Worm (Caenorhabditis elegans): Measurements from ENCODE around the gene F48C5.2.

The F48C5.2 gene

DNA sequence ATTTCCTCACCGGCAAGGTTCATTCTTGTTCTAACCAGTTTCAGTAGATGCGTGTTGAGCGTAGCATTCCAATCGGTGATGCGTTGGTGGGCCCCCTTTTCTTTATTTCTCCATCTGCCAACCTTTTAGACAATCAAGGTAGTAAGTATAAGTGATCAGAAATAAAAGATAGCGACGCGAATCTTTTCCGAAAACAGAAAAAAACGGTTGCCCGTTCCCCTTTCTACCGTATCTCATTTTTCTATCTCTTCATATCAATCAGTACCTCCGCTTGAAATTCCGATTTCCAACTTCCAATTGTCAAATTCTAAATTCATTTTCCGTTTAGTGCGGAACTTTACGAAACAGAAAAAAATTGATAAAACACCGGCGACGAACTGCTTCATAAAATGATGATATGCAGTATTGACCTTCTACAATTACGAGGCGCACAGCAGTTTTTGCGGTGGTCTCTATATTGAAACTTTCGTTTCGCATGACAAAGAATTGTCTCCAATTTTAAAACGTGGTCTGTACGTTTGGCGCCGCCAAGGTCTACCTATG, 25.3 kb upstream of the F48C5.2 start:
- TF ChIP-seq sma-9 (GFP tag; optimal IDR thresholded peaks at IDR 0.05): no peak
- no peak for TF ChIP-seq sma-9 (tag; optimal IDR thresholded peaks at IDR 0.05)
- TF ChIP-seq mdl-1 (tag; optimal IDR thresholded peaks at IDR 0.05): no peak
- no peak for TF ChIP-seq nhr-23 (tag; optimal IDR thresholded peaks at IDR 0.05)
- TF ChIP-seq nhr-25 (tag; optimal IDR thresholded peaks at IDR 0.05): peak; percentile 20
- TF ChIP-seq nhr-10 (tag; optimal IDR thresholded peaks at IDR 0.05): no peak
- peak; percentile 19 for TF ChIP-seq egl-27 (tag; optimal IDR thresholded peaks at IDR 0.05)
- TF ChIP-seq fos-1 (tag; optimal IDR thresholded peaks at IDR 0.05): peak; percentile 32
- TF ChIP-seq elt-1 (tag; optimal IDR thresholded peaks at IDR 0.05): no peak
- TF ChIP-seq nhr-6 (tag; optimal IDR thresholded peaks at IDR 0.05): no peak
- no peak for TF ChIP-seq blmp-1 (tag; optimal IDR thresholded peaks at IDR 0.05; ENCODE audit: insufficient read depth)
- no peak for TF ChIP-seq nhr-77 (tag; optimal IDR thresholded peaks at IDR 0.05)

DNA sequence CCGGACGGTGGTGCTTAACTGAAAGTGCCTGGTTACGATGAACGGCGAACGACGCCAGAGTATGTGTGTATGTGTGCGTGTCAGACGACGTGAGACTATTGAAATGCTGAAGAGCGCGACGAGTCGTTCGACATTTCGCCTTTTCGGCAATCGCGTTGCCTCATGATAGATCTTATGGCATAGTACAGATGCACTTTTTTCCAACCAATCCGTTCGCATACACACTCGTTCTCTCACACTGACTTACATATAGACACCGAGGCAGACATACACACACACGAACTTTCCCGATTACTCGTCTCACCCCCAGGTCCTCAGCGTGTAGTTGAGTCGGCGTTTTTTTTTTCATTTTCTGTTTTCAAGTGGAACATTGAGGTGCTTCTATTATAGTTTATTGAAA, 24.6 kb upstream of the F48C5.2 start:
- peak; percentile 1 for TF ChIP-seq sem-4 (tag; optimal IDR thresholded peaks at IDR 0.05)
- TF ChIP-seq lin-39 (tag; optimal IDR thresholded peaks at IDR 0.05): no peak
- TF ChIP-seq lsy-2 (tag; optimal IDR thresholded peaks at IDR 0.05): peak in 1 of 2 experiments; percentile 30
- TF ChIP-seq mdl-1 (tag; optimal IDR thresholded peaks at IDR 0.05): peak in 1 of 2 experiments; percentile 34
- no peak for TF ChIP-seq nhr-237 (tag; optimal IDR thresholded peaks at IDR 0.05)
- TF ChIP-seq blmp-1 (tag; optimal IDR thresholded peaks at IDR 0.05; ENCODE audit: insufficient read depth): peak; percentile 42
- TF ChIP-seq ztf-1 (GFP tag; conservative IDR thresholded peaks at IDR 0.05): no peak
- TF ChIP-seq Y55F3AM.14 (GFP tag; optimal IDR thresholded peaks at IDR 0.05): no peak
- TF ChIP-seq sma-9 (GFP tag; optimal IDR thresholded peaks at IDR 0.05): peak; percentile 65
- no peak for TF ChIP-seq sma-9 (tag; optimal IDR thresholded peaks at IDR 0.05)
- TF ChIP-seq mab-5 (tag; optimal IDR thresholded peaks at IDR 0.05): no peak
- no peak for TF ChIP-seq unc-55 (GFP tag; optimal IDR thresholded peaks at IDR 0.05)
- TF ChIP-seq egl-27 (tag; optimal IDR thresholded peaks at IDR 0.05): peak; percentile 34
- peak; percentile 69 for TF ChIP-seq sma-3 (GFP tag; optimal IDR thresholded peaks at IDR 0.05)
- peak; percentile 52 for TF ChIP-seq nhr-25 (tag; optimal IDR thresholded peaks at IDR 0.05)
- TF ChIP-seq zag-1 (tag; optimal IDR thresholded peaks at IDR 0.05): no peak
- TF ChIP-seq fos-1 (tag; optimal IDR thresholded peaks at IDR 0.05): peak; percentile 47
- TF ChIP-seq F13H6.1 (tag; optimal IDR thresholded peaks at IDR 0.05): peak; percentile 77
- TF ChIP-seq C34F6.9 (tag; optimal IDR thresholded peaks at IDR 0.05): peak; percentile 3
- TF ChIP-seq nhr-21 (tag; optimal IDR thresholded peaks at IDR 0.05): peak; percentile 71

DNA sequence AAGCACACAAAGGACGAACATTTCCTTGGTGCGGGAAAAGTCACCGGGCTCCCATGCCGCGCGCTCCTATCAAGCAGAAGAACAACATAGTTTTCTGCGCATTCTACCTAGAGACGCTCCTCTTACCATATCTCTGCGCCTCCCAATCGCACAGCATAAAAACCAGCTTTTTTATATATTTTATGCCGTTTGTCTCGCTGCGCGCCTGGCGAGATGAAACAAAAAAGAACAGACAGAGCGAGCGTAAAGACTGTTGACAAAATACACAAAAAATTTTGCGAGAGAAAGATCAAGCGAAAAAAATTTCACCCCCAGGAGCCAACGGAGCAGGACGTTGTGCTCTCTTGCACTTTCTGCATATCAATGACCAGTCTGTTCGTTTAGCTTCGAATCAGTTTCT, 23.6 kb upstream of the F48C5.2 start:
- TF ChIP-seq sma-9 (GFP tag; optimal IDR thresholded peaks at IDR 0.05) (peak; percentile 20), sma-9 (tag; optimal IDR thresholded peaks at IDR 0.05) (no peak), ztf-1 (GFP tag; conservative IDR thresholded peaks at IDR 0.05) (no peak), F13H6.1 (tag; optimal IDR thresholded peaks at IDR 0.05) (peak; percentile 68)

- no peak for TF ChIP-seq nhr-12 (tag; optimal IDR thresholded peaks at IDR 0.05)
- no peak for TF ChIP-seq mbf-1 (tag; optimal IDR thresholded peaks at IDR 0.05)
- no peak for TF ChIP-seq ZK546.5 (tag; optimal IDR thresholded peaks at IDR 0.05)
- TF ChIP-seq unc-55 (GFP tag; optimal IDR thresholded peaks at IDR 0.05): no peak
- TF ChIP-seq snpc-4 (tag; optimal IDR thresholded peaks at IDR 0.05): no peak
- TF ChIP-seq sem-4 (tag; optimal IDR thresholded peaks at IDR 0.05): no peak
- TF ChIP-seq ama-1 (optimal IDR thresholded peaks at IDR 0.05): no peak
- no peak for TF ChIP-seq sma-3 (GFP tag; optimal IDR thresholded peaks at IDR 0.05)
- TF ChIP-seq elt-3 (tag; optimal IDR thresholded peaks at IDR 0.05): no peak
- no peak for TF ChIP-seq unc-39 (tag; optimal IDR thresholded peaks at IDR 0.05)
- TF ChIP-seq nhr-77 (tag; optimal IDR thresholded peaks at IDR 0.05): no peak
- TF ChIP-seq crh-2 (tag; optimal IDR thresholded peaks at IDR 0.05): no peak
- TF ChIP-seq aly-2 (tag; optimal IDR thresholded peaks at IDR 0.05): no peak
- TF ChIP-seq Y55F3AM.14 (GFP tag; optimal IDR thresholded peaks at IDR 0.05): no peak
- no peak for TF ChIP-seq unc-62 (GFP tag; optimal IDR thresholded peaks at IDR 0.05)
- TF ChIP-seq nhr-11 (tag; optimal IDR thresholded peaks at IDR 0.05): no peak
- no peak for TF ChIP-seq ceh-82 (tag; optimal IDR thresholded peaks at IDR 0.05)
- no peak for TF ChIP-seq nhr-21 (tag; optimal IDR thresholded peaks at IDR 0.05)
Observed at ce11 chrX:11475780-11476179, 21.6 kb upstream of the F48C5.2 start.

Measured in whole organism, L2 larva.